Fruit fly (Drosophila melanogaster): ENCODE data around the gene beat-VII.

beat-VII gene

dm6 chr3R:26681947-26682346 is at the start of gene beat-VII:
TSS of gene beat-VII (minus strand) at chr3R:26681966.
- TF ChIP-seq CG7368 (GFP tag; optimal IDR thresholded peaks at IDR 0.05) (peak; percentile 1), CG1621 (tag; optimal IDR thresholded peaks at IDR 0.05) (no peak), Smox (GFP tag; optimal IDR thresholded peaks at IDR 0.05) (no peak), CG11902 (GFP tag; optimal IDR thresholded peaks at IDR 0.05) (no peak), fd59A (GFP tag; optimal IDR thresholded peaks at IDR 0.05) (no peak), CG16779 (tag; optimal IDR thresholded peaks at IDR 0.05) (no peak)

- TF ChIP-seq CG10631 (GFP tag; optimal IDR thresholded peaks at IDR 0.05) (no peak), CG3032 (tag; optimal IDR thresholded peaks at IDR 0.05) (no peak), vri (GFP tag; optimal IDR thresholded peaks at IDR 0.05) (no peak), cyc (GFP tag; optimal IDR thresholded peaks at IDR 0.05) (no peak), CG10669 (GFP tag; optimal IDR thresholded peaks at IDR 0.05) (no peak), CG11902 (GFP tag; optimal IDR thresholded peaks at IDR 0.05) (no peak), CG6792 (GFP tag; optimal IDR thresholded peaks at IDR 0.05) (no peak), Ets96B (tag; optimal IDR thresholded peaks at IDR 0.05) (no peak), CG8319 (GFP tag; optimal IDR thresholded peaks at IDR 0.05) (no peak)
Observed at dm6 chr3R:26728427-26728826, 46.7 kb upstream of the beat-VII start, which contains the start of gene CG14245. TSS of gene CG14245 (plus strand) at chr3R:26728727.

dm6 chr3R:26727014-26727413 is 45.2 kb upstream of the beat-VII start, which contains the start of gene CG14246:
TSS of gene CG14246 (plus strand) at chr3R:26727314.
- TF ChIP-seq Eip93F (GFP tag; optimal IDR thresholded peaks at IDR 0.05) (no peak), CG34406 (GFP tag; optimal IDR thresholded peaks at IDR 0.05) (no peak), topi (GFP tag; optimal IDR thresholded peaks at IDR 0.05) (no peak), CG6276 (GFP tag; optimal IDR thresholded peaks at IDR 0.05) (no peak), CG9139 (GFP tag; optimal IDR thresholded peaks at IDR 0.05) (no peak), CG6808 (GFP tag; optimal IDR thresholded peaks at IDR 0.05) (no peak), Hr4 (GFP tag; optimal IDR thresholded peaks at IDR 0.05) (no peak), CG6854 (GFP tag; optimal IDR thresholded peaks at IDR 0.05) (no peak), Lpt (GFP tag; optimal IDR thresholded peaks at IDR 0.05) (no peak), Eip78C (GFP tag) (no peak)

- no peak for TF ChIP-seq Hr38 (GFP tag; optimal IDR thresholded peaks at IDR 0.05)
- no peak for TF ChIP-seq CG3032 (tag; optimal IDR thresholded peaks at IDR 0.05)
- no peak for TF ChIP-seq CG8119 (GFP tag; IDR thresholded peaks at IDR 0.05)
- TF ChIP-seq CG3919 (GFP tag; optimal IDR thresholded peaks at IDR 0.05) = no peak
- no peak for TF ChIP-seq Hr4 (GFP tag; optimal IDR thresholded peaks at IDR 0.05)
- TF ChIP-seq topi (GFP tag; optimal IDR thresholded peaks at IDR 0.05) = no peak
- no peak for TF ChIP-seq salr (GFP tag; optimal IDR thresholded peaks at IDR 0.05)
- TF ChIP-seq CG6163 (GFP tag; IDR thresholded peaks at IDR 0.05) = no peak
- TF ChIP-seq spab (GFP tag; optimal IDR thresholded peaks at IDR 0.05) = no peak
- TF ChIP-seq CG6276 (GFP tag; optimal IDR thresholded peaks at IDR 0.05) = no peak
- no peak for TF ChIP-seq CG11762 (GFP tag; optimal IDR thresholded peaks at IDR 0.05; ENCODE audit: insufficient read depth)
- no peak for TF ChIP-seq dsx (GFP tag; optimal IDR thresholded peaks at IDR 0.05; ENCODE audit: poor library complexity, severe bottlenecking)
- TF ChIP-seq Ets21C (GFP tag; optimal IDR thresholded peaks at IDR 0.05) = no peak
- TF ChIP-seq eg (GFP tag; IDR thresholded peaks at IDR 0.05) = no peak
- TF ChIP-seq CG15336 (GFP tag; IDR thresholded peaks at IDR 0.05) = no peak
Observed at dm6 chr3R:26725833-26726232, 44.1 kb upstream of the beat-VII start, which contains the start of gene CG14244. TSS of gene CG14244 (plus strand) at chr3R:26726133.

All from whole organism, prepupa.